Worm (Caenorhabditis elegans): ENCODE measurements around the gene sma-1.

The sma-1 gene

ce11 chrV:11927346-11927745, 28.1 kb downstream of the sma-1 start, which contains the start of gene osm-6:
Gene osm-6, minus strand, starts transcription at chrV:11927446.
- no peak for TF ChIP-seq zip-5 (tag; optimal IDR thresholded peaks at IDR 0.05)
- no peak for TF ChIP-seq ets-4 (tag; optimal IDR thresholded peaks at IDR 0.05)
- no peak for TF ChIP-seq fkh-10 (GFP tag; optimal IDR thresholded peaks at IDR 0.05)
- TF ChIP-seq eyg-1 (tag; optimal IDR thresholded peaks at IDR 0.05): no peak
- no peak for TF ChIP-seq sdc-2 (tag; optimal IDR thresholded peaks at IDR 0.05)
- TF ChIP-seq syd-9 (tag; optimal IDR thresholded peaks at IDR 0.05): no peak
- no peak for TF ChIP-seq K02D7.2 (tag; optimal IDR thresholded peaks at IDR 0.05)
- TF ChIP-seq ceh-2 (tag; optimal IDR thresholded peaks at IDR 0.05): no peak

ce11 chrV:11929046-11929590, 29.9 kb downstream of the sma-1 start, which contains the start of gene F58H1.2:
Gene F58H1.2, plus strand, starts transcription at chrV:11929096.
- no peak for TF ChIP-seq ceh-6 (GFP tag; optimal IDR thresholded peaks at IDR 0.05)
- TF ChIP-seq fkh-10 (GFP tag; optimal IDR thresholded peaks at IDR 0.05): no peak
- TF ChIP-seq hlh-15 (tag; optimal IDR thresholded peaks at IDR 0.05): no peak
- TF ChIP-seq dve-1 (tag; optimal IDR thresholded peaks at IDR 0.05): no peak
- TF ChIP-seq lim-6 (tag; optimal IDR thresholded peaks at IDR 0.05): no peak
- no peak for TF ChIP-seq F13H6.1 (tag; optimal IDR thresholded peaks at IDR 0.05)
- TF ChIP-seq ceh-45 (GFP tag; IDR thresholded peaks at IDR 0.05): no peak
- TF ChIP-seq tbx-7 (tag; optimal IDR thresholded peaks at IDR 0.05): no peak

ce11 chrV:11933196-11934028, 34.2 kb downstream of the sma-1 start, which contains the start of the genes aman-2 and F58H1.3:
Gene aman-2, minus strand, starts transcription at chrV:11933246.
Gene F58H1.3, plus strand, starts transcription at chrV:11933978.
- TF ChIP-seq pqm-1 (tag; optimal IDR thresholded peaks at IDR 0.05) (peak; percentile 54), fkh-10 (GFP tag; optimal IDR thresholded peaks at IDR 0.05) (no peak), ceh-22 (tag; optimal IDR thresholded peaks at IDR 0.05) (no peak), C08G9.2 (tag; optimal IDR thresholded peaks at IDR 0.05) (peak; percentile 72), ceh-34 (tag; optimal IDR thresholded peaks at IDR 0.05) (peak; percentile 36), dve-1 (tag; optimal IDR thresholded peaks at IDR 0.05) (no peak), F13H6.1 (tag; optimal IDR thresholded peaks at IDR 0.05) (no peak), unc-3 (GFP tag; conservative IDR thresholded peaks at IDR 0.05) (no peak), unc-3 (tag; optimal IDR thresholded peaks at IDR 0.05) (peak; percentile 68), ttx-3 (tag; optimal IDR thresholded peaks at IDR 0.05) (peak; percentile 57), elt-2 (tag; optimal IDR thresholded peaks at IDR 0.05) (peak; percentile 89), lin-11 (tag; optimal IDR thresholded peaks at IDR 0.05) (peak; percentile 28), ceh-18 (tag; optimal IDR thresholded peaks at IDR 0.05) (peak; percentile 38), unc-42 (tag; optimal IDR thresholded peaks at IDR 0.05) (peak; percentile 63), hlh-15 (tag; optimal IDR thresholded peaks at IDR 0.05) (peak; percentile 73), ceh-31 (tag; optimal IDR thresholded peaks at IDR 0.05) (peak; percentile 91), ztf-16 (tag; optimal IDR thresholded peaks at IDR 0.05) (peak; percentile 12), nhr-11 (tag; optimal IDR thresholded peaks at IDR 0.05) (no peak), ets-4 (tag; optimal IDR thresholded peaks at IDR 0.05) (peak; percentile 81), sox-4 (tag; optimal IDR thresholded peaks at IDR 0.05) (no peak), zip-5 (tag; optimal IDR thresholded peaks at IDR 0.05) (peak; percentile 96), C38D4.7 (GFP tag; optimal IDR thresholded peaks at IDR 0.05) (peak; percentile 13), T23F11.4 (GFP tag; optimal IDR thresholded peaks at IDR 0.05) (no peak), unc-55 (GFP tag; optimal IDR thresholded peaks at IDR 0.05) (no peak), K09A11.1 (tag; optimal IDR thresholded peaks at IDR 0.05; ENCODE audit: insufficient read depth) (no peak), ahr-1 (tag; optimal IDR thresholded peaks at IDR 0.05) (peak; percentile 75), pros-1 (tag; optimal IDR thresholded peaks at IDR 0.05) (no peak), nhr-232 (tag; optimal IDR thresholded peaks at IDR 0.05) (no peak), hlh-6 (tag; optimal IDR thresholded peaks at IDR 0.05) (no peak), ref-2 (tag; optimal IDR thresholded peaks at IDR 0.05) (peak; percentile 86), gmeb-2 (tag; optimal IDR thresholded peaks at IDR 0.05) (no peak), tbx-7 (tag; optimal IDR thresholded peaks at IDR 0.05) (peak; percentile 82), fax-1 (tag; optimal IDR thresholded peaks at IDR 0.05) (peak; percentile 85), ceh-2 (tag; optimal IDR thresholded peaks at IDR 0.05) (peak; percentile 76), eyg-1 (tag; optimal IDR thresholded peaks at IDR 0.05) (no peak), syd-9 (tag; optimal IDR thresholded peaks at IDR 0.05) (no peak), unc-86 (tag; optimal IDR thresholded peaks at IDR 0.05) (peak; percentile 77), lim-6 (tag; optimal IDR thresholded peaks at IDR 0.05) (peak; percentile 7), tbx-2 (tag; optimal IDR thresholded peaks at IDR 0.05) (peak; percentile 89), ceh-48 (tag; optimal IDR thresholded peaks at IDR 0.05) (peak; percentile 35), ceh-9 (tag; optimal IDR thresholded peaks at IDR 0.05) (no peak)

Data from whole organism, late embryonic.